Fruit fly (Drosophila melanogaster) whole organism, embryonic: ENCODE measurements around the gene CG15741.

Experiments
- CG10274 ChIP-seq: fragments of 200-800 bp; sonication (Bioruptor generic); optimal IDR thresholded peaks from 3 replicates; lab custom pipeline; 2017; ENCODE audit warnings: missing biosample characterization, mild to moderate bottlenecking, missing genetic modification characterization
- CG10543 ChIP-seq: fragments of 200-800 bp; sonication (Bioruptor generic); optimal IDR thresholded peaks from 3 replicates; lab custom pipeline; 2017; ENCODE audit warnings: missing biosample characterization, mild to moderate bottlenecking, missing genetic modification characterization, moderate library complexity
- CG10654 ChIP-seq: fragments of 200-800 bp; sonication (Bioruptor generic); optimal IDR thresholded peaks from 2 replicates; lab custom pipeline; 2016; ENCODE audit warnings: missing biosample characterization, missing genetic modification characterization
- CG13287 ChIP-seq: fragments of 200-800 bp; sonication (Bioruptor generic); IDR thresholded peaks from 2 replicates; pipeline ENCODE4 v1.3.6; 2022; ENCODE audit warnings: missing biosample characterization, missing genetic modification characterization; ENCODE audit not compliant: partially characterized antibody
- CG1529 ChIP-seq: fragments of 200-800 bp; sonication (Bioruptor generic); optimal IDR thresholded peaks from 3 replicates; lab custom pipeline; 2018; ENCODE audit warnings: missing biosample characterization, missing genetic modification characterization
- CG16813 ChIP-seq: fragments of 200-800 bp; sonication (Bioruptor generic); IDR thresholded peaks from 3 replicates; pipeline ENCODE4 v1.3.6; 2022; ENCODE audit warnings: missing biosample characterization, missing genetic modification characterization; ENCODE audit not compliant: partially characterized antibody
- CG16863 ChIP-seq: fragments of 200-800 bp; sonication (Bioruptor generic); optimal IDR thresholded peaks from 3 replicates; lab custom pipeline; 2016; ENCODE audit warnings: missing biosample characterization, missing genetic modification characterization
- CG17829 ChIP-seq: fragments of 200-800 bp; optimal IDR thresholded peaks from 2 replicates; lab custom pipeline; 2019; ENCODE audit warnings: missing biosample characterization, mild to moderate bottlenecking, missing genetic modification characterization, moderate library complexity
- CG18476 ChIP-seq: fragments of 200-800 bp; sonication (Bioruptor generic); optimal IDR thresholded peaks from 2 replicates; lab custom pipeline; 2016; ENCODE audit warnings: missing biosample characterization, mild to moderate bottlenecking, missing genetic modification characterization
- CG2678 ChIP-seq: fragments of 200-800 bp; sonication (Bioruptor generic); optimal IDR thresholded peaks from 3 replicates; lab custom pipeline; 2019; ENCODE audit warnings: missing biosample characterization, mild to moderate bottlenecking, missing genetic modification characterization, moderate library complexity
- CG30020 ChIP-seq: fragments of 200-800 bp; optimal IDR thresholded peaks from 2 replicates; lab custom pipeline; 2019; ENCODE audit warnings: missing biosample characterization, mild to moderate bottlenecking, missing genetic modification characterization, moderate library complexity
- CG31365 ChIP-seq: fragments of 200-800 bp; sonication (Bioruptor generic); optimal IDR thresholded peaks from 2 replicates; lab custom pipeline; 2018; ENCODE audit warnings: missing biosample characterization, mild to moderate bottlenecking, missing genetic modification characterization
- CG3281 ChIP-seq: fragments of 200-800 bp; sonication (Bioruptor generic); optimal IDR thresholded peaks from 3 replicates; lab custom pipeline; 2017; ENCODE audit warnings: missing biosample characterization, mild to moderate bottlenecking, missing genetic modification characterization
- CG4617 ChIP-seq: fragments of 200-800 bp; sonication (Bioruptor generic); optimal IDR thresholded peaks from 3 replicates; lab custom pipeline; 2016; ENCODE audit warnings: missing biosample characterization, missing genetic modification characterization, borderline replicate concordance
- CG6813 ChIP-seq: fragments of 200-800 bp; sonication (Bioruptor generic); optimal IDR thresholded peaks from 2 replicates; lab custom pipeline; 2017; ENCODE audit warnings: missing biosample characterization, missing genetic modification characterization, mild to moderate bottlenecking, moderate library complexity, missing genetic modification reagents
- CG7786 ChIP-seq: fragments of 200-800 bp; sonication (Bioruptor generic); optimal IDR thresholded peaks from 2 replicates; lab custom pipeline; 2016; ENCODE audit warnings: missing biosample characterization, missing genetic modification characterization
- CG9727 ChIP-seq: fragments of 200-800 bp; sonication (Bioruptor generic); optimal IDR thresholded peaks from 3 replicates; lab custom pipeline; 2017; ENCODE audit warnings: missing biosample characterization, mild to moderate bottlenecking, missing genetic modification characterization
- CTCF ChIP-seq: fragments of 200-800 bp; sonication (Bioruptor generic); optimal IDR thresholded peaks from 2 replicates; lab custom pipeline; 2017; ENCODE audit warnings: missing biosample characterization, mild to moderate bottlenecking, missing genetic modification characterization, moderate library complexity
- Camta ChIP-seq: fragments of 200-800 bp; sonication (Bioruptor generic); optimal IDR thresholded peaks from 2 replicates; lab custom pipeline; 2016; ENCODE audit warnings: missing biosample characterization, missing genetic modification characterization
- D ChIP-seq, 2 experiments: fragments of 200-800 bp in 1 of 2; fragments of >200 bp in 1 of 2; sonication (Bioruptor generic) in 1 of 2; optimal IDR thresholded peaks; 2 replicates in 1 of 2; 3 replicates in 1 of 2; lab custom pipeline; 2017; ENCODE audit warnings: mild to moderate bottlenecking in 1 of 2, missing biosample characterization in 1 of 2, missing genetic modification characterization in 1 of 2, missing genetic modification reagents in 1 of 2
- Dfd ChIP-seq, 2 experiments: fragments of >200 bp; optimal IDR thresholded peaks; 2 replicates each; lab custom pipeline; 2017; ENCODE audit warnings: missing biosample characterization in 2 of 2, missing genetic modification characterization in 2 of 2
- Drgx ChIP-seq: fragments of 200-800 bp; sonication (Bioruptor generic); IDR thresholded peaks from 2 replicates; pipeline ENCODE4 v1.3.6; 2022; ENCODE audit warnings: missing biosample characterization, missing genetic modification characterization
- Hmx ChIP-seq: fragments of 200-800 bp; sonication (Bioruptor generic); optimal IDR thresholded peaks from 2 replicates; lab custom pipeline; 2016; ENCODE audit warnings: missing biosample characterization, missing genetic modification characterization
- Nf-YA ChIP-seq: fragments of 200-800 bp; sonication (Bioruptor generic); IDR thresholded peaks from 2 replicates; pipeline ENCODE4 v1.3.6; 2022; ENCODE audit warnings: missing biosample characterization, missing genetic modification characterization
- Nf-YB ChIP-seq: fragments of 200-800 bp; sonication (Bioruptor generic); optimal IDR thresholded peaks from 3 replicates; lab custom pipeline; 2019; ENCODE audit warnings: missing biosample characterization, mild to moderate bottlenecking, missing genetic modification characterization, moderate library complexity
- Optix ChIP-seq: fragments of 200-800 bp; sonication (Bioruptor generic); IDR thresholded peaks from 3 replicates; pipeline ENCODE4 v1.3.6; 2022; ENCODE audit warnings: missing biosample characterization, missing genetic modification characterization
- Xbp1 ChIP-seq: fragments of 200-800 bp; sonication (Bioruptor generic); optimal IDR thresholded peaks from 3 replicates; lab custom pipeline; 2016; ENCODE audit warnings: missing biosample characterization, mild to moderate bottlenecking, missing genetic modification characterization
- Xrp1 ChIP-seq: fragments of 200-800 bp; sonication (Bioruptor generic); IDR thresholded peaks from 2 replicates; pipeline ENCODE4 v1.3.6; 2022; ENCODE audit warnings: missing biosample characterization, missing genetic modification characterization
- ab ChIP-seq: fragments of 200-800 bp; sonication (Bioruptor generic); optimal IDR thresholded peaks from 2 replicates; lab custom pipeline; 2016; ENCODE audit warnings: missing biosample characterization, missing genetic modification characterization
- ash1 ChIP-seq: fragments of 200-800 bp; sonication (Bioruptor generic); optimal IDR thresholded peaks from 2 replicates; lab custom pipeline; 2018; ENCODE audit warnings: missing biosample characterization, mild to moderate bottlenecking, missing genetic modification characterization
- az2 ChIP-seq: fragments of 200-800 bp; sonication (Bioruptor generic); optimal IDR thresholded peaks from 3 replicates; lab custom pipeline; 2016; ENCODE audit warnings: missing biosample characterization, missing genetic modification characterization
- btn ChIP-seq: fragments of 200-800 bp; sonication (Bioruptor generic); optimal IDR thresholded peaks from 2 replicates; lab custom pipeline; 2016; ENCODE audit warnings: missing biosample characterization, missing genetic modification characterization
- cas ChIP-seq: fragments of 200-800 bp; sonication (Bioruptor generic); IDR thresholded peaks from 2 replicates; pipeline ENCODE4 v1.3.6; 2022; ENCODE audit warnings: missing biosample characterization, missing genetic modification characterization
- caup ChIP-seq: fragments of 200-800 bp; sonication (Bioruptor generic); optimal IDR thresholded peaks from 3 replicates; lab custom pipeline; 2017; ENCODE audit warnings: missing biosample characterization, mild to moderate bottlenecking, missing genetic modification characterization, moderate library complexity; ENCODE audit not compliant: severe bottlenecking
- cwo ChIP-seq: fragments of 200-800 bp; sonication (Bioruptor generic); optimal IDR thresholded peaks from 3 replicates; lab custom pipeline; 2017; ENCODE audit warnings: missing biosample characterization, missing genetic modification characterization, mild to moderate bottlenecking, moderate library complexity, missing genetic modification reagents
- danr ChIP-seq: fragments of 200-800 bp; sonication (Bioruptor generic); IDR thresholded peaks from 2 replicates; pipeline ENCODE4 v1.3.6; 2022; ENCODE audit warnings: missing biosample characterization, missing genetic modification characterization
- dati ChIP-seq: fragments of 200-800 bp; sonication (Bioruptor generic); IDR thresholded peaks from 2 replicates; pipeline ENCODE4 v1.3.6; 2022; ENCODE audit warnings: missing biosample characterization, missing genetic modification characterization
- dm ChIP-seq: fragments of 200-800 bp; sonication (Bioruptor generic); optimal IDR thresholded peaks from 3 replicates; lab custom pipeline; 2016; ENCODE audit warnings: missing biosample characterization, missing genetic modification characterization
- fru ChIP-seq: fragments of >200 bp; optimal IDR thresholded peaks from 2 replicates; lab custom pipeline; 2017
- gt ChIP-seq: fragments of 200-800 bp; sonication (Bioruptor generic); IDR thresholded peaks from 2 replicates; pipeline ENCODE4 v1.3.6; 2022; ENCODE audit warnings: missing biosample characterization, missing genetic modification characterization
- hb ChIP-seq: fragments of 200-800 bp; sonication (Bioruptor generic); IDR thresholded peaks from 3 replicates; pipeline ENCODE4 v1.3.6; 2022; ENCODE audit warnings: missing biosample characterization, missing genetic modification characterization; ENCODE audit not compliant: partially characterized antibody
- jing ChIP-seq: fragments of 200-800 bp; sonication (Bioruptor generic); optimal IDR thresholded peaks from 2 replicates; lab custom pipeline; 2018; ENCODE audit warnings: missing biosample characterization, mild to moderate bottlenecking, missing genetic modification characterization
- lmd ChIP-seq: fragments of 200-800 bp; sonication (Bioruptor generic); IDR thresholded peaks from 2 replicates; pipeline ENCODE4 v1.3.6; 2022; ENCODE audit warnings: missing biosample characterization, missing genetic modification characterization
- onecut ChIP-seq: fragments of 200-800 bp; sonication (Bioruptor generic); IDR thresholded peaks from 2 replicates; pipeline ENCODE4 v1.3.6; 2022; ENCODE audit warnings: missing biosample characterization, missing genetic modification characterization
- otp ChIP-seq: fragments of 200-800 bp; sonication (Bioruptor generic); IDR thresholded peaks from 3 replicates; pipeline ENCODE4, ENCODE4 v1.3.6; 2022; ENCODE audit warnings: missing biosample characterization, missing genetic modification characterization
- pnt ChIP-seq: fragments of 200-800 bp; sonication (Bioruptor generic); optimal IDR thresholded peaks from 3 replicates; lab custom pipeline; 2016; ENCODE audit warnings: missing biosample characterization, missing genetic modification characterization
- run ChIP-seq: fragments of 200-800 bp; sonication (Bioruptor generic); optimal IDR thresholded peaks from 3 replicates; lab custom pipeline; 2018; ENCODE audit warnings: missing biosample characterization, mild to moderate bottlenecking, missing genetic modification characterization
- sd ChIP-seq: fragments of 200-800 bp; sonication (Bioruptor generic); optimal IDR thresholded peaks from 3 replicates; lab custom pipeline; 2018; ENCODE audit warnings: missing biosample characterization, mild to moderate bottlenecking, missing genetic modification characterization, moderate library complexity
- slp2 ChIP-seq: fragments of 200-800 bp; sonication (Bioruptor generic); optimal IDR thresholded peaks from 2 replicates; lab custom pipeline; 2016; ENCODE audit warnings: missing biosample characterization, missing genetic modification characterization
- sob ChIP-seq: fragments of 200-800 bp; sonication (Bioruptor generic); IDR thresholded peaks from 2 replicates; pipeline ENCODE4 v1.3.6; 2022; ENCODE audit warnings: missing biosample characterization, missing genetic modification characterization
- vfl ChIP-seq: fragments of 200-800 bp; sonication (Bioruptor generic); optimal IDR thresholded peaks from 2 replicates; lab custom pipeline; 2016; ENCODE audit warnings: missing biosample characterization, missing genetic modification characterization
- zfh1 ChIP-seq: fragments of 200-800 bp; sonication (Bioruptor generic); IDR thresholded peaks from 3 replicates; pipeline ENCODE4 v1.3.6; 2022; ENCODE audit warnings: missing biosample characterization, missing genetic modification characterization

CG15741 gene

dm6 chrX:11886976-11887375 is 49.1 kb upstream of the CG15741 start, which contains the start of the genes CG10353 and SelG (continued):
- TF ChIP-seq run (tag; lab: Kevin White, UChicago) (no peak), caup (GFP tag; lab: Kevin White, UChicago) (peak; percentile 32), ash1 (GFP tag; lab: Kevin White, UChicago) (peak; percentile 10), CG4617 (GFP tag; lab: Kevin White, UChicago) (peak; percentile 71), lmd (no peak), Optix (no peak), Xbp1 (GFP tag; lab: Kevin White, UChicago) (peak; percentile 42), CTCF (peak; percentile 11), sob (GFP tag; lab: Robert Waterston, UW) (peak; percentile 53), D (optimal IDR thresholded peaks at IDR 0.05; lab: Kevin White, UChicago) (no peak), D (GFP tag; optimal IDR thresholded peaks at IDR 0.05; lab: Kevin White, UChicago) (no peak), CG7786 (GFP tag; lab: Kevin White, UChicago) (peak; percentile 43), Dfd (GFP tag; optimal IDR thresholded peaks at IDR 0.05; lab: Kevin White, UChicago) (no peak), jing (GFP tag; lab: Kevin White, UChicago) (no peak), dati (GFP tag; lab: Robert Waterston, UW) (no peak), btn (GFP tag; lab: Kevin White, UChicago) (no peak), danr (GFP tag; lab: Robert Waterston, UW) (no peak), otp (no peak), CG6813 (no peak), dm (GFP tag; lab: Kevin White, UChicago) (peak; percentile 65), CG1529 (no peak), zfh1 (GFP tag; lab: Robert Waterston, UW) (peak; percentile 42; the same call in 1 of the 3 replicates), Nf-YA (GFP tag; lab: Robert Waterston, UW) (no peak), CG17829 (tag; lab: Kevin White, UChicago) (peak; percentile 51), onecut (no peak), CG3281 (GFP tag; lab: Kevin White, UChicago) (peak; percentile 24), CG10543 (GFP tag; lab: Kevin White, UChicago) (peak; percentile 55), CG13287 (GFP tag; lab: Robert Waterston, UW) (peak; percentile 90), Hmx (GFP tag; lab: Kevin White, UChicago) (no peak), CG10654 (GFP tag; lab: Kevin White, UChicago) (no peak), CG16813 (GFP tag; lab: Robert Waterston, UW) (peak; percentile 79), Nf-YB (no peak), Drgx (GFP tag; lab: Robert Waterston, UW) (no peak), az2 (GFP tag; lab: Kevin White, UChicago) (no peak), cwo (GFP tag; lab: Kevin White, UChicago) (no peak), ab (GFP tag; lab: Kevin White, UChicago) (no peak), CG30020 (tag; lab: Kevin White, UChicago) (peak; percentile 28), hb (GFP tag; lab: Robert Waterston, UW) (peak; percentile 75), fru (no peak), slp2 (no peak), pnt (GFP tag; lab: Kevin White, UChicago) (no peak), vfl (GFP tag; lab: Kevin White, UChicago) (peak; percentile 49), Camta (peak; percentile 41), sd (tag; lab: Kevin White, UChicago) (peak; percentile 58), CG31365 (tag; lab: Kevin White, UChicago) (no peak), CG9727 (GFP tag; lab: Kevin White, UChicago) (no peak), CG2678 (tag; lab: Kevin White, UChicago) (peak; percentile 13), gt (no peak), Xrp1 (no peak), CG10274 (GFP tag; lab: Kevin White, UChicago) (no peak), CG16863 (GFP tag; lab: Kevin White, UChicago) (peak; percentile 10), CG18476 (GFP tag; lab: Kevin White, UChicago) (no peak), cas (GFP tag; lab: Robert Waterston, UW) (no peak)
